Worm (Caenorhabditis elegans) whole organism, L2 larva: ENCODE measurements around the gene dsl-1.

Source experiments
- C34F6.9 ChIP-seq: fragments of 150-350 bp; optimal IDR thresholded peaks from 2 replicates; lab custom pipeline; 2014; ENCODE audit warnings: missing biosample characterization, missing genetic modification characterization
- F13H6.1 ChIP-seq: sonication (generic microtip); optimal IDR thresholded peaks from 2 replicates; lab custom pipeline; 2016; ENCODE audit warnings: missing genetic modification characterization, missing compliant biosample characterization
- Y55F3AM.14 ChIP-seq: fragments of 200-800 bp; sonication (Bioruptor generic); optimal IDR thresholded peaks from 2 replicates; lab custom pipeline; 2018; ENCODE audit warnings: mild to moderate bottlenecking, missing genetic modification characterization, missing compliant biosample characterization
- ZK546.5 ChIP-seq: sonication (generic microtip); optimal IDR thresholded peaks from 2 replicates; lab custom pipeline; 2017; ENCODE audit warnings: missing biosample characterization, missing genetic modification characterization
- aly-2 ChIP-seq: fragments of 150-350 bp; optimal IDR thresholded peaks from 2 replicates; lab custom pipeline; 2014; ENCODE audit warnings: missing biosample characterization, missing genetic modification characterization
- blmp-1 ChIP-seq: sonication (generic microtip); optimal IDR thresholded peaks from 2 replicates; lab custom pipeline; 2017; ENCODE audit warnings: missing genetic modification characterization, mild to moderate bottlenecking, missing compliant biosample characterization, antibody characterized with exemption, moderate library complexity; ENCODE audit not compliant: insufficient read depth
- ceh-16 ChIP-seq: fragments of 150-350 bp; optimal IDR thresholded peaks from 2 replicates; lab custom pipeline; 2014; ENCODE audit warnings: missing biosample characterization, missing genetic modification characterization
- ceh-82 ChIP-seq: fragments of 150-350 bp; optimal IDR thresholded peaks from 2 replicates; lab custom pipeline; 2014; ENCODE audit warnings: missing biosample characterization, missing genetic modification characterization
- dmd-4 ChIP-seq: sonication (generic microtip); optimal IDR thresholded peaks from 2 replicates; lab custom pipeline; 2017; ENCODE audit warnings: missing biosample characterization, missing genetic modification characterization
- egl-27 ChIP-seq: sonication (generic microtip); optimal IDR thresholded peaks from 3 replicates; lab custom pipeline; 2017; ENCODE audit warnings: missing biosample characterization, missing genetic modification reagents, missing genetic modification characterization
- elt-1 ChIP-seq: fragments of 150-350 bp; optimal IDR thresholded peaks from 2 replicates; lab custom pipeline; 2014; ENCODE audit warnings: missing biosample characterization, missing genetic modification characterization
- elt-3 ChIP-seq: sonication (generic microtip); optimal IDR thresholded peaks from 2 replicates; lab custom pipeline; 2017; ENCODE audit warnings: missing biosample characterization, missing genetic modification characterization
- fos-1 ChIP-seq: fragments of 150-350 bp; optimal IDR thresholded peaks from 2 replicates; lab custom pipeline; 2014; ENCODE audit warnings: missing biosample characterization, missing genetic modification characterization
- gmeb-1 ChIP-seq: fragments of 150-350 bp; optimal IDR thresholded peaks from 2 replicates; lab custom pipeline; 2014; ENCODE audit warnings: missing biosample characterization, missing genetic modification characterization
- lin-13 ChIP-seq: fragments of 150-350 bp; optimal IDR thresholded peaks from 2 replicates; lab custom pipeline; 2014; ENCODE audit warnings: missing biosample characterization, missing genetic modification reagents, missing genetic modification characterization
- lsy-2 ChIP-seq, 2 experiments: fragments of 150-350 bp in 1 of 2; sonication (generic microtip) in 1 of 2; optimal IDR thresholded peaks; 2 replicates each; lab custom pipeline; 2014 to 2017; ENCODE audit warnings: missing biosample characterization in 2 of 2, missing genetic modification characterization in 2 of 2
- mab-5 ChIP-seq: fragments of 150-350 bp; optimal IDR thresholded peaks from 2 replicates; lab custom pipeline; 2014; ENCODE audit warnings: missing biosample characterization, missing genetic modification characterization
- mbf-1 ChIP-seq: sonication (generic microtip); optimal IDR thresholded peaks from 2 replicates; lab custom pipeline; 2017; ENCODE audit warnings: missing biosample characterization, missing genetic modification characterization
- mdl-1 ChIP-seq, 2 experiments: fragments of 150-350 bp in 1 of 2; sonication (generic microtip) in 1 of 2; optimal IDR thresholded peaks; 2 replicates each; lab custom pipeline; 2017; ENCODE audit warnings: missing biosample characterization in 2 of 2, missing genetic modification characterization in 2 of 2
- nhr-10 ChIP-seq: sonication (generic microtip); optimal IDR thresholded peaks from 2 replicates; lab custom pipeline; 2017; ENCODE audit warnings: missing biosample characterization, missing genetic modification characterization
- nhr-11 ChIP-seq: fragments of 150-350 bp; optimal IDR thresholded peaks from 2 replicates; lab custom pipeline; 2014; ENCODE audit warnings: missing biosample characterization, missing genetic modification characterization
- nhr-21 ChIP-seq: fragments of 150-350 bp; optimal IDR thresholded peaks from 2 replicates; lab custom pipeline; 2014; ENCODE audit warnings: missing biosample characterization, missing genetic modification characterization
- nhr-23 ChIP-seq: fragments of 150-350 bp; optimal IDR thresholded peaks from 2 replicates; lab custom pipeline; 2014; ENCODE audit warnings: missing biosample characterization, missing genetic modification reagents, missing genetic modification characterization
- peb-1 ChIP-seq: fragments of 150-350 bp; optimal IDR thresholded peaks from 2 replicates; lab custom pipeline; 2014; ENCODE audit warnings: missing biosample characterization, missing genetic modification characterization
- sem-4 ChIP-seq: fragments of 150-350 bp; optimal IDR thresholded peaks from 2 replicates; lab custom pipeline; 2014; ENCODE audit warnings: missing biosample characterization, missing genetic modification reagents, missing genetic modification characterization
- skn-1 ChIP-seq: sonication (generic microtip); optimal IDR thresholded peaks from 2 replicates; lab custom pipeline; 2017; ENCODE audit warnings: missing biosample characterization, missing genetic modification characterization
- sma-3 ChIP-seq: sonication (generic microtip); optimal IDR thresholded peaks from 2 replicates; lab custom pipeline; 2016; ENCODE audit warnings: missing genetic modification reagents, missing genetic modification characterization, missing compliant biosample characterization
- sma-9 ChIP-seq, 2 experiments: fragments of 150-350 bp in 1 of 2; sonication (generic microtip) in 1 of 2; optimal IDR thresholded peaks; 2 replicates each; lab custom pipeline; 2014 to 2016; ENCODE audit warnings: missing genetic modification characterization in 2 of 2, mild to moderate bottlenecking in 1 of 2, missing biosample characterization in 1 of 2, missing compliant biosample characterization in 1 of 2, missing genetic modification reagents in 1 of 2, moderate library complexity in 1 of 2
- snpc-4 ChIP-seq: fragments of 150-350 bp; optimal IDR thresholded peaks from 2 replicates; lab custom pipeline; 2014; ENCODE audit warnings: missing biosample characterization, missing genetic modification characterization
- unc-55 ChIP-seq: fragments of 150-350 bp; sonication (generic microtip); optimal IDR thresholded peaks from 3 replicates; lab custom pipeline; 2014; ENCODE audit warnings: missing biosample characterization, missing genetic modification reagents, missing genetic modification characterization
- unc-62 ChIP-seq: fragments of 150-350 bp; optimal IDR thresholded peaks from 2 replicates; lab custom pipeline; 2014; ENCODE audit warnings: missing biosample characterization, missing genetic modification reagents, missing genetic modification characterization
- ztf-1 ChIP-seq: fragments of 200-800 bp; sonication (Bioruptor generic); conservative IDR thresholded peaks from 2 replicates; pipeline ENCODE4 v1.3.6; 2022; ENCODE audit warnings: missing genetic modification characterization, missing compliant biosample characterization
- ztf-11 ChIP-seq: sonication (generic microtip); optimal IDR thresholded peaks from 2 replicates; lab custom pipeline; 2017; ENCODE audit warnings: missing biosample characterization, missing genetic modification characterization

dsl-1 gene

ce11 chrIV:1209320-1209719 lies 1.4 kb upstream of the dsl-1 start:
- no peak for TF ChIP-seq sma-9 (GFP tag; optimal IDR thresholded peaks at IDR 0.05; lab: Kevin White, UChicago)
- TF ChIP-seq sma-9 (tag; optimal IDR thresholded peaks at IDR 0.05; lab: Kevin White, UChicago): no peak
- TF ChIP-seq gmeb-1 (tag; lab: Kevin White, UChicago): no peak
- no peak for TF ChIP-seq skn-1 (tag; lab: Kevin White, UChicago)
- TF ChIP-seq ZK546.5: no peak
- TF ChIP-seq ceh-16 (tag; lab: Kevin White, UChicago): no peak
- TF ChIP-seq nhr-23 (tag; lab: Kevin White, UChicago): no peak
- no peak for TF ChIP-seq lin-13 (GFP tag; lab: Kevin White, UChicago)
- no peak for TF ChIP-seq blmp-1 (tag; lab: Kevin White, UChicago)
- TF ChIP-seq sem-4 (tag; lab: Kevin White, UChicago): no peak
- TF ChIP-seq sma-3 (GFP tag; lab: Kevin White, UChicago): no peak
- TF ChIP-seq nhr-21: no peak
- TF ChIP-seq nhr-11 (tag; lab: Kevin White, UChicago): no peak
- TF ChIP-seq unc-55: no peak
- TF ChIP-seq F13H6.1 (tag; lab: Kevin White, UChicago): no peak
- TF ChIP-seq fos-1 (tag; lab: Kevin White, UChicago): no peak
- TF ChIP-seq unc-62 (GFP tag; lab: Kevin White, UChicago): no peak
- no peak for TF ChIP-seq mbf-1 (tag; lab: Kevin White, UChicago)
- no peak for TF ChIP-seq aly-2 (tag; lab: Kevin White, UChicago)
- TF ChIP-seq, all 48 proteins: peak for 0

- TF ChIP-seq ztf-11 (tag; lab: Kevin White, UChicago) (no peak), C34F6.9 (tag; lab: Kevin White, UChicago) (no peak), peb-1 (no peak), snpc-4 (tag; lab: Kevin White, UChicago) (no peak), lsy-2 (tag; optimal IDR thresholded peaks at IDR 0.05; lab: Kevin White, UChicago) (no peak), nhr-10 (no peak), elt-3 (tag; lab: Kevin White, UChicago) (no peak)
Observed at ce11 chrIV:1204870-1205269, 3.0 kb downstream of the dsl-1 start, which contains the start of gene dsl-2. Gene dsl-2 (minus strand): TSS chrIV:1204970.

DNA sequence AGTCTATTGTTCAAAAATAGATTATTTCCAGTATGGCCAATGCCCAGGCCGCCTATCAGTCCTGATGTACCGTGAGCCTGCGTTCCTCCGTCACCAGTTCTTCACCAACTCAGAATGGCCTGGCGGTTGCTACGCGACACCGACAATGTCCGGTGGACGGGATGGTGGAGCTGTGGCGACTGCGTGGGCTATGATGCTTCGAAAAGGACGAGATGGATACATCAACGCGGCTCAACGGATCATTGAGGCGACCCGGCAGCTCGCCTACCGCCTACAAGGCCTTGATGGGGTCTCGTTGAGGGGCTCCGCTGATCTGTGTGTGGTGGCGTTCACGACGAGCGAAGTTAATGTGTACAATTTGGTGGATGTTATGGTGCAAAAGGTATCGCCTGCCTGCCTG lies 8.4 kb downstream of the dsl-1 start:
- TF ChIP-seq fos-1 (tag; lab: Kevin White, UChicago) (no peak), blmp-1 (tag; lab: Kevin White, UChicago) (no peak), lsy-2 (tag; optimal IDR thresholded peaks at IDR 0.05; lab: Kevin White, UChicago) (no peak), elt-3 (tag; lab: Kevin White, UChicago) (no peak), elt-1 (no peak), gmeb-1 (tag; lab: Kevin White, UChicago) (no peak), Y55F3AM.14 (GFP tag; lab: Kevin White, UChicago) (no peak), ceh-82 (tag; lab: Kevin White, UChicago) (no peak)

ce11 chrIV:1192765-1193164 lies 15.1 kb downstream of the dsl-1 start, which contains the start of gene spl-3:
Gene spl-3 (plus strand): TSS chrIV:1193065.
- TF ChIP-seq sma-9 (GFP tag; optimal IDR thresholded peaks at IDR 0.05; lab: Kevin White, UChicago) (no peak), sma-9 (tag; optimal IDR thresholded peaks at IDR 0.05; lab: Kevin White, UChicago) (no peak), lin-13 (GFP tag; lab: Kevin White, UChicago) (no peak), unc-62 (GFP tag; lab: Kevin White, UChicago) (no peak), egl-27 (tag; lab: Kevin White, UChicago) (no peak), blmp-1 (tag; lab: Kevin White, UChicago) (no peak), sma-3 (GFP tag; lab: Kevin White, UChicago) (no peak), ceh-82 (tag; lab: Kevin White, UChicago) (no peak), dmd-4 (tag; lab: Kevin White, UChicago) (no peak), C34F6.9 (tag; lab: Kevin White, UChicago) (no peak), ztf-1 (GFP tag; lab: Robert Waterston, UW) (no peak), nhr-21 (no peak), mab-5 (tag; lab: Kevin White, UChicago) (no peak), ZK546.5 (no peak), mbf-1 (tag; lab: Kevin White, UChicago) (no peak), skn-1 (tag; lab: Kevin White, UChicago) (no peak), mdl-1 (tag; optimal IDR thresholded peaks at IDR 0.05; lab: Kevin White, UChicago) (no peak), nhr-11 (tag; lab: Kevin White, UChicago) (no peak), aly-2 (tag; lab: Kevin White, UChicago) (no peak), elt-3 (tag; lab: Kevin White, UChicago) (no peak)
- TF ChIP-seq, all 48 proteins: peak for 0
